Worm (Caenorhabditis elegans) whole organism, mixed stage, embryonic: Measurements from ENCODE around the gene C04A2.15.
A peak's percentile ranks its signal among the peaks of the same experiment; 100 is the strongest.

Experiments
- M03D4.4 ChIP-seq: sonication (generic microtip); optimal IDR thresholded peaks from 2 replicates; lab custom pipeline; 2017; ENCODE audit warnings: mild to moderate bottlenecking, missing genetic modification characterization, missing compliant biosample characterization
- blmp-1 ChIP-seq: fragments of 150-350 bp; optimal IDR thresholded peaks from 2 replicates; lab custom pipeline; 2014; ENCODE audit warnings: missing biosample characterization, missing genetic modification characterization
- ces-1 ChIP-seq: fragments of 150-350 bp; optimal IDR thresholded peaks from 2 replicates; lab custom pipeline; 2014; ENCODE audit warnings: missing biosample characterization, missing genetic modification reagents, missing genetic modification characterization
- lin-32 ChIP-seq: fragments of 200-800 bp; sonication (Bioruptor generic); optimal IDR thresholded peaks from 2 replicates; lab custom pipeline; 2018; ENCODE audit warnings: mild to moderate bottlenecking, missing genetic modification characterization, missing compliant biosample characterization
- mep-1 ChIP-seq: fragments of 150-350 bp; optimal IDR thresholded peaks from 2 replicates; lab custom pipeline; 2017; ENCODE audit warnings: missing biosample characterization, missing genetic modification reagents, missing genetic modification characterization, inconsistent platforms
- mls-2 ChIP-seq: sonication (generic microtip); optimal IDR thresholded peaks from 2 replicates; lab custom pipeline; 2016; ENCODE audit warnings: mild to moderate bottlenecking, missing genetic modification characterization, moderate library complexity, missing compliant biosample characterization
- nhr-12 ChIP-seq: fragments of 150-350 bp; optimal IDR thresholded peaks from 2 replicates; lab custom pipeline; 2014; ENCODE audit warnings: missing biosample characterization, missing genetic modification characterization
- nhr-76 ChIP-seq: sonication (generic microtip); optimal IDR thresholded peaks from 2 replicates; lab custom pipeline; 2017; ENCODE audit warnings: missing biosample characterization, missing genetic modification characterization
- pha-4 ChIP-seq: fragments of 150-350 bp; optimal IDR thresholded peaks from 2 replicates; lab custom pipeline; 2018; ENCODE audit warnings: missing biosample characterization, missing genetic modification reagents, missing genetic modification characterization
- sem-2 ChIP-seq: fragments of 200-800 bp; sonication (Bioruptor generic); optimal IDR thresholded peaks from 2 replicates; lab custom pipeline; 2018; ENCODE audit warnings: mild to moderate bottlenecking, missing genetic modification characterization, missing compliant biosample characterization
- tbx-8 ChIP-seq: fragments of 200-800 bp; sonication (Bioruptor generic); optimal IDR thresholded peaks from 2 replicates; lab custom pipeline; 2018; ENCODE audit warnings: mild to moderate bottlenecking, missing genetic modification characterization, moderate library complexity, missing compliant biosample characterization
- unc-120 ChIP-seq: sonication (generic microtip); optimal IDR thresholded peaks from 2 replicates; lab custom pipeline; 2017; ENCODE audit warnings: missing genetic modification characterization, missing compliant biosample characterization; ENCODE audit not compliant: poor library complexity, severe bottlenecking
- unc-39 ChIP-seq: fragments of 150-350 bp; optimal IDR thresholded peaks from 2 replicates; lab custom pipeline; 2014; ENCODE audit warnings: missing biosample characterization, missing genetic modification characterization
- ztf-11 ChIP-seq: fragments of 150-350 bp; optimal IDR thresholded peaks from 2 replicates; lab custom pipeline; 2014; ENCODE audit warnings: missing biosample characterization, missing genetic modification characterization

ce11 chrII:6830923-6831322 is 21.1 kb upstream of the C04A2.15 start:
- TF ChIP-seq pha-4 = no peak
- TF ChIP-seq mep-1 = peak; percentile 35
- TF ChIP-seq unc-39 = no peak
- no peak for TF ChIP-seq blmp-1 (tag; lab: Kevin White, UChicago)
- TF ChIP-seq nhr-12 (tag; lab: Kevin White, UChicago) = no peak
- TF ChIP-seq ces-1 (GFP tag; lab: Kevin White, UChicago) = no peak
- no peak for TF ChIP-seq lin-32 (GFP tag; lab: Kevin White, UChicago)
- no peak for TF ChIP-seq tbx-8 (GFP tag; lab: Kevin White, UChicago)
- TF ChIP-seq sem-2 (GFP tag; lab: Kevin White, UChicago) = no peak
- no peak for TF ChIP-seq nhr-76
- no peak for TF ChIP-seq unc-120
- TF ChIP-seq ztf-11 = peak; percentile 7
- peak; percentile 29 for TF ChIP-seq mls-2 (tag; lab: Kevin White, UChicago)
- no peak for TF ChIP-seq M03D4.4
